Worm (Caenorhabditis elegans) whole organism, L4/young adult: ENCODE results near the gene C15H9.9.

Experiments
- W03F9.2 ChIP-seq: fragments of 150-350 bp; optimal IDR thresholded peaks from 2 replicates; lab custom pipeline; 2014; ENCODE audit warnings: missing biosample characterization, missing genetic modification characterization
- dao-5 ChIP-seq: sonication (generic microtip); optimal IDR thresholded peaks from 2 replicates; lab custom pipeline; 2016; ENCODE audit warnings: missing genotype, missing genetic modification characterization, moderate library complexity, missing compliant biosample characterization
- him-1 ChIP-seq: sonication (generic microtip); optimal IDR thresholded peaks from 2 replicates; lab custom pipeline; 2016; ENCODE audit warnings: missing genotype, missing genetic modification reagents, missing genetic modification characterization, missing compliant biosample characterization

C15H9.9 gene

DNA sequence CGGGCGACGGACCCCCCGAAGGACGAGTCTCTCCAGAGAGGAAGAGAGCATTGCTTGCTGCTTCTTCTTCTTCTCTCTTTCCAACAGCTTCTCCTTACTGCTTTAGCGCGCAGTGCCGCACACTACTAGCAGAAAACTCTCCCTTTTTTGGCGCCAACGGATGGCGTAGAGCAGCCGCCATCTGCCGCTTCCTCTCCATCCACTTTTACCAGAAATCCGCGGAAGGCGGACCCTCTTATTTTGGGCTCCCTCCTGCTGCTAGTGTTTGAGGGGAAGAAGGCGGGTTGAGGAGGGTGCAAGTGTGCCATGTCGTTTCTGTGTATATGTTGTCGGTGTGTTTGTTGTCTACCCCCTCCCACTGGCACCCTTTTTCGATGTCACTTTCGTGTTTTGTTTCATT, 6.3 kb upstream of the C15H9.9 start:
- no peak for TF ChIP-seq dao-5 (tag; lab: Kevin White, UChicago)
- TF ChIP-seq W03F9.2 (tag; lab: Kevin White, UChicago): no peak
- no peak for TF ChIP-seq him-1 (tag; lab: Kevin White, UChicago)

ce11 chrX:6129277-6129676, 1.2 kb upstream of the C15H9.9 start:
- TF ChIP-seq W03F9.2 (tag; lab: Kevin White, UChicago) (no peak), him-1 (tag; lab: Kevin White, UChicago) (no peak)

DNA sequence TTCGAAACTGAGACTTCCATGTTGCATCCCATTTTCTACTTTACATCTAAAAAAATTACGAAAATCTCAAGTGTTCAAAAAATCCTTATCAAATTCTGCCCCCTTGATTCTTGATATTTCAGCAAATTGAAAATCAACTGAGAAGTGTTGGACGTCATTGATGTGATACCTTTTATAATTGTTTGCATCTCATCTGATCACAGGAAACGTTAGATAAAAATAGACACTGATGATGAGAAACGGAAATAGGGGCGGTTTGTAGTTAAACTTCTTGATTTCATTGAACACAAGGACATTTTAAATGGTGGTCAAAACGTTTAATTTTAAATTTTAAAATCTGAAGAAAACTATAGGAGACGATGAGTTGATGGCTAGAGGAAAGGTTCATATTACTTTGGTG, 698 bp upstream of the C15H9.9 start:
- TF ChIP-seq him-1 (tag; lab: Kevin White, UChicago) (no peak), dao-5 (tag; lab: Kevin White, UChicago) (no peak), W03F9.2 (tag; lab: Kevin White, UChicago) (no peak)

DNA sequence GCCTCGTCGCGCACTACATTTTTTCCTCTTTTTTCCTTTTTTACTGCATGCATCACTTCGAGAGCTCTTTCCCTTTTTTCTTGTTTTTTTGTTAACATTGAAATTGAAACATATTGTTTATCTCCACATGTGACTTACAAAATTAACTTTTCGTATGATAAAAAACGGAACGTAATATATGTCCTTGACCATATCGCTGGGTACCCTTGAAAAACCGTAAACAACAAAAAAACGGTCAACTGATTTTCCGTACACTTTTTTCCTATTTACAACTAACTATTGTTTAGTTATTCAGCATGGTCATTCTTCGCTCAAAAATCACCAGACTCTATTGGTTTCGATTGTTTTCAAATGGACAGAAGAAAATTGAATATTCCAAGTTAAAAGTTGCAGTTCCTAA, 6.0 kb downstream of the C15H9.9 start, which contains the start of gene nnt-1:
Gene nnt-1, plus strand, starts transcription at position 286 of the 400 bp plus-strand sequence.
- no peak for TF ChIP-seq him-1 (tag; lab: Kevin White, UChicago)
- no peak for TF ChIP-seq dao-5 (tag; lab: Kevin White, UChicago)
- no peak for TF ChIP-seq W03F9.2 (tag; lab: Kevin White, UChicago)

DNA sequence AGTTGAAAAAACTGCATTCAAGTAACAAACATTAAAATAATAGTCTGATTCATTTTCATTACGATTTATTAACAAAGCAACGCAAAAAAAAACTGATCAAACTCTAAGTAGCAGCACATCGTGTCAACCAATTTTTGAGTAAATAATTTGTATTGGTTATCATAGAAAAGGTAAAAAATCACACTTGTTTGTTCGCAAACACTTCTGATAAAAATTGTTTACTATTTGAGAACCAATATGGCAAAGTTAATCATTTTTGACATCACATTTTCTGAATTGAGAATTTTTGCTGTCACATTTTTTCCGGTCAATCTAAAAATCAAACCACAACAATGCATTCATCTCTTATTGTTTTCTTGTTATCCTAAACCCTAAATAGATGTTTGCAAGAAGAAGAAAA, 6.8 kb downstream of the C15H9.9 start:
- TF ChIP-seq him-1 (tag; lab: Kevin White, UChicago) (no peak), dao-5 (tag; lab: Kevin White, UChicago) (no peak), W03F9.2 (tag; lab: Kevin White, UChicago) (no peak)

DNA sequence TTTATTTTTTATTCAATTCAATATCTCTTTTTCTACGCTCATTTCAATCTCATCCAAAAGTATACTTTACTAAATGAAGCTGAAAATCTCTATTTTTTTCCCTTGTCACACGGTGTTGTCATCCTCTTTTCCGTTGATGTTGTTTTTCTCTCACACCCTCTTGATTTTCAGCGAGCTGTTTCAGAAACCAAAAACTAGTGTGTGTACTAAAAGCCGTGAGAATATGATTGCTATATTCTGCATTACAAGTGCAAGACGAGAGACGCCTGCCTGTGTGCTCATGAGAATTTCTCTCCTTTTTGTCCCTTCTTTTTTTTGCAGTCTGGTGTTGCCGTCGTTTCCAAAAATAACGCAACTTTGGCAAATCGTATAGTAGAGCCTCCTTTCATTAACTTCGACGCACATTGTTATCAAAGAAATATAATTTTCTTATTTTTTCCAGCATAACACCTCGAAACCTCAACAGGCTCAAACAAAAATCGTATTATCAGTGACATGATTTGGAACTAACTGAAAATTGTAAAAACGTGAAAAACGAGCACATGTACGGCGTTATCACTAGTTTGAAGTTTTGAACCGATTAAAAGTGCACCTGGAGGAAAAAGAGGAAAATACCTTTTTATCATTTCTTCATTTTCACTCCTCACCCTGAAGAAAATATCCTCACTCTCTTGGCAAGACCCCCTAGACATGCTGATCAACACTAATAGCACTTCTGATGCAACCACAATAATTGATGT, 9.8 kb downstream of the C15H9.9 start, which contains the start of gene C15H9.2:
Gene C15H9.2, plus strand, starts transcription at position 441 of the 740 bp plus-strand sequence.
- TF ChIP-seq W03F9.2 (tag; lab: Kevin White, UChicago): no peak
- no peak for TF ChIP-seq dao-5 (tag; lab: Kevin White, UChicago)
- no peak for TF ChIP-seq him-1 (tag; lab: Kevin White, UChicago)

DNA sequence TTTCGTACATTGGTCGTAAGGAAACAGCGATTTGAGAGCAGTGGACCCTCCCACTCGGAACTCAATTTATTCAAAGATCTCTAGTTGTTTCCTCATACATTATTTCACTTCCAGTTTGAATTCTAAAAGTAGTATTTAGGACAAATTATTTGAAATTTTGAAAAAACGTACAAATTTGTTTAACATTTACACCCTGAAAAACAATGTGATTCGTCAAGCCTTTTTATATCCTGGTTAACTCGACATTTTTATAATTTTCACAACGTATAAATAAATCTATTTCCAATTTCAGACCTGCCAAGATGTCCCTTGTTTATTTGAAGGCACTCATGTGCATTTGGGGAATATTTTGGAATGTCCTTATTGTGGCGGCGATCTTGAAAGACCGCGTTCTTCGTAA, 12.6 kb downstream of the C15H9.9 start, which contains the start of gene C15H9.3:
Gene C15H9.3, plus strand, starts transcription at position 301 of the 400 bp plus-strand sequence.
- TF ChIP-seq W03F9.2 (tag; lab: Kevin White, UChicago): no peak
- no peak for TF ChIP-seq him-1 (tag; lab: Kevin White, UChicago)
- no peak for TF ChIP-seq dao-5 (tag; lab: Kevin White, UChicago)

ce11 chrX:6112817-6113216, 15.3 kb downstream of the C15H9.9 start, which contains the start of gene prx-3:
TSS of gene prx-3 (minus strand) at chrX:6112917.
- TF ChIP-seq W03F9.2 (tag; lab: Kevin White, UChicago): no peak
- no peak for TF ChIP-seq dao-5 (tag; lab: Kevin White, UChicago)

DNA sequence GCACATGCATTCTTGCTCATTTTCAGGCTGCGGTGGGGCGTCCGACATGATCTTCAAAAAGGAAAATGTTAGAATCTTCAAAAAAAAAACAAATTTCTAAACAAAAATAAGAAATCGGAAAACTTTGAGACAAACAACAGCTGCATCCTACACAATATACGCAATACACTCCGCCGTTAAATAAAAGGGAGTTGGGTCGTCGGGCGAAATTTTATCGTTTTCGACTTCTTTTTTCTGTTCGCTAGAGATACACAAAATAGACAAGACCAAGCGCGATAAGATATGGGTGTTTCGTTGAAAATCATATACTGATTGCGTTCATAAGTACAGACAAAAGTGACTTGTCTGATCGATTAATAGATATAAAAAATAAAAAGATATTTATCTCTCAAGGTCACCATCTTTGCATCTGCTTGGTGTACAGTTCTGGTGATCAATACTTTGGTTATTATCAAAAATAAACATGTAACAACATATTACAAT, 18.7 kb downstream of the C15H9.9 start, which contains the start of gene kynu-1:
Gene kynu-1, minus strand, starts transcription at position 51 of the 483 bp plus-strand sequence.
- TF ChIP-seq dao-5 (tag; lab: Kevin White, UChicago) (no peak), W03F9.2 (tag; lab: Kevin White, UChicago) (no peak), him-1 (tag; lab: Kevin White, UChicago) (no peak)

ce11 chrX:6107962-6108361, 20.1 kb downstream of the C15H9.9 start:
- no peak for TF ChIP-seq W03F9.2 (tag; lab: Kevin White, UChicago)
- TF ChIP-seq dao-5 (tag; lab: Kevin White, UChicago): no peak
- no peak for TF ChIP-seq him-1 (tag; lab: Kevin White, UChicago)

ce11 chrX:6103297-6103696, 24.8 kb downstream of the C15H9.9 start, which contains the start of gene C15H9.11:
TSS of gene C15H9.11 (minus strand) at chrX:6103397.
- no peak for TF ChIP-seq W03F9.2 (tag; lab: Kevin White, UChicago)
- TF ChIP-seq him-1 (tag; lab: Kevin White, UChicago): no peak
- TF ChIP-seq dao-5 (tag; lab: Kevin White, UChicago): no peak

- TF ChIP-seq him-1 (tag; lab: Kevin White, UChicago): no peak
- no peak for TF ChIP-seq W03F9.2 (tag; lab: Kevin White, UChicago)
- no peak for TF ChIP-seq dao-5 (tag; lab: Kevin White, UChicago)
These were observed 27.5 kb downstream of the C15H9.9 start for ce11 chrX:6100395-6101099.

DNA sequence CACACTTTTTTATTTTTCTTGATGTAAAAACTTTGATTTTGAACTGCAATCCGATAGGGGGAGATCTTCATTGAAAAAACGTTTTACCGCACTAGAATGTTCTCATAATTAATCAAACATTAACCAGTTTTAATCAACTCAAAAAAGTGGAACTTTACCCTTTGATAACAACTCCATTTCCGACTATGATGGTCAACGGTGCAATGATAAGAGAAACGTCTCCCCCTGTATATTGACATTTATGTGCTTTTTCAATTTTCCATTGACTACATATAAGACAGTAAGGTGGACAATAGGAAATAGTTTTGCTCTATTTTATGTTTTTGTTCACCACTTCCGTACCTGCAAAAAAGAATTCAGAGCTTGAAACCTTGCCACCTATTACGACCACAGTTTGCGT, 29.7 kb downstream of the C15H9.9 start:
- no peak for TF ChIP-seq dao-5 (tag; lab: Kevin White, UChicago)
- no peak for TF ChIP-seq W03F9.2 (tag; lab: Kevin White, UChicago)
- no peak for TF ChIP-seq him-1 (tag; lab: Kevin White, UChicago)
